Fruit fly (Drosophila melanogaster) whole organism, embryonic: ENCODE data around the gene DCTN6-p27.
A peak's percentile ranks its signal among the peaks of the same experiment; 100 is the strongest.

Source experiments
- Ada2b ChIP-seq: fragments of 200-800 bp; sonication (Bioruptor generic); IDR thresholded peaks from 2 replicates; pipeline ENCODE4 v1.3.6; 2022; ENCODE audit warnings: missing biosample characterization, missing genetic modification characterization
- CG10209 ChIP-seq: fragments of 200-800 bp; sonication (Bioruptor generic); optimal IDR thresholded peaks from 3 replicates; lab custom pipeline; 2017; ENCODE audit warnings: missing biosample characterization, mild to moderate bottlenecking, missing genetic modification characterization, missing genetic modification reagents
- CG10462 ChIP-seq: fragments of 200-800 bp; sonication (Bioruptor generic); optimal IDR thresholded peaks from 2 replicates; lab custom pipeline; 2016; ENCODE audit warnings: missing biosample characterization, missing genetic modification characterization
- CG1233 ChIP-seq: fragments of 200-800 bp; sonication (Bioruptor generic); optimal IDR thresholded peaks from 4 replicates; lab custom pipeline; 2018; ENCODE audit warnings: missing biosample characterization, mild to moderate bottlenecking, missing genetic modification characterization
- CG13287 ChIP-seq: fragments of 200-800 bp; sonication (Bioruptor generic); IDR thresholded peaks from 2 replicates; pipeline ENCODE4 v1.3.6; 2022; ENCODE audit warnings: missing biosample characterization, missing genetic modification characterization; ENCODE audit not compliant: partially characterized antibody
- CG14441 ChIP-seq: fragments of 200-800 bp; sonication (Bioruptor generic); IDR thresholded peaks from 2 replicates; pipeline ENCODE4 v1.3.6; 2022; ENCODE audit warnings: missing biosample characterization, missing genetic modification characterization
- CG14667 ChIP-seq: fragments of 200-800 bp; sonication (Bioruptor generic); IDR thresholded peaks from 2 replicates; pipeline ENCODE4 v1.3.6; 2022; ENCODE audit warnings: missing biosample characterization, missing genetic modification characterization
- CG31441 ChIP-seq: fragments of 200-800 bp; sonication (Bioruptor generic); IDR thresholded peaks from 2 replicates; pipeline ENCODE4 v1.3.6; 2022; ENCODE audit warnings: missing biosample characterization, missing genetic modification characterization
- CG33213 ChIP-seq: fragments of 200-800 bp; sonication (Bioruptor generic); optimal IDR thresholded peaks from 3 replicates; lab custom pipeline; 2016; ENCODE audit warnings: missing biosample characterization, missing genetic modification characterization
- CG34376 ChIP-seq: fragments of 200-800 bp; sonication (Bioruptor generic); optimal IDR thresholded peaks from 2 replicates; lab custom pipeline; 2018; ENCODE audit warnings: missing biosample characterization, mild to moderate bottlenecking, missing genetic modification characterization
- CG3995 ChIP-seq: fragments of 200-800 bp; sonication (Bioruptor generic); optimal IDR thresholded peaks from 3 replicates; lab custom pipeline; 2016; ENCODE audit warnings: missing biosample characterization, missing genetic modification characterization
- CG4424 ChIP-seq: fragments of 200-800 bp; sonication (Bioruptor generic); optimal IDR thresholded peaks from 3 replicates; lab custom pipeline; 2016; ENCODE audit warnings: missing biosample characterization, missing genetic modification characterization
- CG5180 ChIP-seq: fragments of 200-800 bp; sonication (Bioruptor generic); optimal IDR thresholded peaks from 3 replicates; lab custom pipeline; 2017; ENCODE audit warnings: missing biosample characterization, missing genetic modification characterization, mild to moderate bottlenecking, moderate library complexity, missing genetic modification reagents
- CG6765 ChIP-seq: fragments of 200-800 bp; sonication (Bioruptor generic); optimal IDR thresholded peaks from 3 replicates; lab custom pipeline; 2017; ENCODE audit warnings: missing biosample characterization, mild to moderate bottlenecking, missing genetic modification characterization
- CG7271 ChIP-seq: fragments of 200-800 bp; sonication (Bioruptor generic); optimal IDR thresholded peaks from 2 replicates; lab custom pipeline; 2018; ENCODE audit warnings: missing biosample characterization, mild to moderate bottlenecking, missing genetic modification characterization, moderate library complexity
- CG9727 ChIP-seq: fragments of 200-800 bp; sonication (Bioruptor generic); optimal IDR thresholded peaks from 3 replicates; lab custom pipeline; 2017; ENCODE audit warnings: missing biosample characterization, mild to moderate bottlenecking, missing genetic modification characterization
- CG9932 ChIP-seq: fragments of 200-800 bp; sonication (Bioruptor generic); IDR thresholded peaks from 2 replicates; pipeline ENCODE4 v1.3.6; 2022; ENCODE audit warnings: missing biosample characterization, missing genetic modification characterization
- Deaf1 ChIP-seq: fragments of 200-800 bp; optimal IDR thresholded peaks from 3 replicates; lab custom pipeline; 2019; ENCODE audit warnings: missing biosample characterization, mild to moderate bottlenecking, missing genetic modification characterization, moderate library complexity
- Hr39 ChIP-seq: fragments of >200 bp; optimal IDR thresholded peaks from 2 replicates; lab custom pipeline; 2017
- Kr ChIP-seq: fragments of 200-800 bp; sonication (Bioruptor generic); optimal IDR thresholded peaks from 2 replicates; lab custom pipeline; 2017; ENCODE audit warnings: missing biosample characterization, mild to moderate bottlenecking, missing genetic modification characterization
- Neu2 ChIP-seq: fragments of 200-800 bp; sonication (Bioruptor generic); optimal IDR thresholded peaks from 3 replicates; lab custom pipeline; 2016; ENCODE audit warnings: missing biosample characterization, missing genetic modification characterization, borderline replicate concordance
- Nf-YA ChIP-seq: fragments of 200-800 bp; sonication (Bioruptor generic); IDR thresholded peaks from 2 replicates; pipeline ENCODE4 v1.3.6; 2022; ENCODE audit warnings: missing biosample characterization, missing genetic modification characterization
- Stat92E ChIP-seq, 3 experiments: fragments of >200 bp in 2 of 3; fragments of 200-800 bp in 1 of 3; sonication (Bioruptor generic) in 1 of 3; optimal IDR thresholded peaks; 2 replicates each; lab custom pipeline; 2017 to 2019; ENCODE audit warnings: missing biosample characterization in 3 of 3, missing genetic modification characterization in 3 of 3, mild to moderate bottlenecking in 1 of 3, moderate library complexity in 1 of 3
- TFAM ChIP-seq: fragments of 200-800 bp; sonication (Bioruptor generic); optimal IDR thresholded peaks from 2 replicates; lab custom pipeline; 2017; ENCODE audit warnings: missing biosample characterization, missing genetic modification characterization, inconsistent platforms
- abd-A ChIP-seq: fragments of 200-800 bp; sonication (Bioruptor generic); optimal IDR thresholded peaks from 3 replicates; lab custom pipeline; 2019; ENCODE audit warnings: missing biosample characterization, mild to moderate bottlenecking, missing genetic modification characterization, moderate library complexity
- bbx ChIP-seq: fragments of 200-800 bp; sonication (Bioruptor generic); IDR thresholded peaks from 2 replicates; pipeline ENCODE4 v1.3.6; 2022; ENCODE audit warnings: missing biosample characterization, missing genetic modification characterization; ENCODE audit not compliant: partially characterized antibody
- br ChIP-seq: fragments of >200 bp; optimal IDR thresholded peaks from 2 replicates; lab custom pipeline; 2017
- bsh ChIP-seq, 2 experiments: fragments of 200-800 bp; sonication (Bioruptor generic); optimal IDR thresholded peaks; 2 replicates each; lab custom pipeline; 2017 to 2018; ENCODE audit warnings: mild to moderate bottlenecking in 2 of 2, missing biosample characterization in 2 of 2, missing genetic modification characterization in 2 of 2, moderate library complexity in 1 of 2
- cg ChIP-seq: fragments of 200-800 bp; sonication (Bioruptor generic); optimal IDR thresholded peaks from 3 replicates; lab custom pipeline; 2019; ENCODE audit warnings: missing biosample characterization, mild to moderate bottlenecking, missing genetic modification characterization, moderate library complexity
- crp ChIP-seq, 2 experiments: fragments of 200-800 bp; sonication (Bioruptor generic); optimal IDR thresholded peaks; 2 replicates in 1 of 2; 3 replicates in 1 of 2; lab custom pipeline; 2017; ENCODE audit warnings: missing biosample characterization in 2 of 2, missing genetic modification characterization in 2 of 2, mild to moderate bottlenecking in 1 of 2, moderate library complexity in 1 of 2
- emc ChIP-seq: fragments of 200-800 bp; sonication (Bioruptor generic); optimal IDR thresholded peaks from 2 replicates; lab custom pipeline; 2016; ENCODE audit warnings: missing biosample characterization, missing genetic modification characterization
- gcm2 ChIP-seq: fragments of 200-800 bp; sonication (Bioruptor generic); optimal IDR thresholded peaks from 2 replicates; lab custom pipeline; 2016; ENCODE audit warnings: missing biosample characterization, missing genetic modification characterization
- hth ChIP-seq: fragments of >200 bp; optimal IDR thresholded peaks from 2 replicates; lab custom pipeline; 2017; ENCODE audit warnings: inconsistent platforms
- ken ChIP-seq: fragments of 200-800 bp; sonication (Bioruptor generic); IDR thresholded peaks from 3 replicates; pipeline ENCODE4 v1.3.6; 2022; ENCODE audit warnings: missing biosample characterization, missing genetic modification characterization
- lmd ChIP-seq: fragments of 200-800 bp; sonication (Bioruptor generic); IDR thresholded peaks from 2 replicates; pipeline ENCODE4 v1.3.6; 2022; ENCODE audit warnings: missing biosample characterization, missing genetic modification characterization
- nerfin-2 ChIP-seq: fragments of 200-800 bp; sonication (Bioruptor generic); IDR thresholded peaks from 2 replicates; pipeline ENCODE4 v1.3.6; 2022; ENCODE audit warnings: missing biosample characterization, missing genetic modification characterization; ENCODE audit not compliant: partially characterized antibody
- p53 ChIP-seq: fragments of 200-800 bp; sonication (Bioruptor generic); optimal IDR thresholded peaks from 2 replicates; lab custom pipeline; 2016; ENCODE audit warnings: missing biosample characterization, missing genetic modification characterization
- pfk ChIP-seq: fragments of 200-800 bp; sonication (Bioruptor generic); optimal IDR thresholded peaks from 2 replicates; lab custom pipeline; 2018; ENCODE audit warnings: missing biosample characterization, mild to moderate bottlenecking, missing genetic modification characterization, moderate library complexity
- scrt ChIP-seq: fragments of 200-800 bp; sonication (Bioruptor generic); optimal IDR thresholded peaks from 2 replicates; lab custom pipeline; 2018; ENCODE audit warnings: missing biosample characterization, mild to moderate bottlenecking, missing genetic modification characterization, moderate library complexity
- sd ChIP-seq: fragments of 200-800 bp; sonication (Bioruptor generic); optimal IDR thresholded peaks from 3 replicates; lab custom pipeline; 2018; ENCODE audit warnings: missing biosample characterization, mild to moderate bottlenecking, missing genetic modification characterization, moderate library complexity
- sob ChIP-seq: fragments of 200-800 bp; sonication (Bioruptor generic); IDR thresholded peaks from 2 replicates; pipeline ENCODE4 v1.3.6; 2022; ENCODE audit warnings: missing biosample characterization, missing genetic modification characterization
- stwl ChIP-seq: fragments of 200-800 bp; sonication (Bioruptor generic); optimal IDR thresholded peaks from 3 replicates; lab custom pipeline; 2018; ENCODE audit warnings: missing biosample characterization, mild to moderate bottlenecking, missing genetic modification characterization, moderate library complexity
- tll ChIP-seq, 2 experiments: fragments of 200-800 bp in 1 of 2; fragments of >200 bp in 1 of 2; sonication (Bioruptor generic) in 1 of 2; optimal IDR thresholded peaks; 2 replicates each; lab custom pipeline; 2017 to 2019; ENCODE audit warnings: missing biosample characterization in 2 of 2, missing genetic modification characterization in 2 of 2, mild to moderate bottlenecking in 1 of 2, moderate library complexity in 1 of 2
- tna ChIP-seq: fragments of 200-800 bp; sonication (Bioruptor generic); IDR thresholded peaks from 2 replicates; pipeline ENCODE4 v1.3.6; 2022; ENCODE audit warnings: missing biosample characterization, missing genetic modification characterization; ENCODE audit not compliant: partially characterized antibody
- unc-4 ChIP-seq: fragments of 200-800 bp; sonication (Bioruptor generic); IDR thresholded peaks from 2 replicates; pipeline ENCODE4 v1.3.6; 2022; ENCODE audit warnings: missing biosample characterization, missing genetic modification characterization; ENCODE audit not compliant: partially characterized antibody
- vnd ChIP-seq: fragments of 200-800 bp; sonication (Bioruptor generic); IDR thresholded peaks from 3 replicates; pipeline ENCODE4 v1.3.6; 2022; ENCODE audit warnings: missing biosample characterization, missing genetic modification characterization; ENCODE audit not compliant: partially characterized antibody
- zen2 ChIP-seq: fragments of 200-800 bp; sonication (Bioruptor generic); IDR thresholded peaks from 3 replicates; pipeline ENCODE4 v1.3.6; 2022; ENCODE audit warnings: missing biosample characterization, missing genetic modification characterization; ENCODE audit not compliant: partially characterized antibody

The DCTN6-p27 gene

DNA sequence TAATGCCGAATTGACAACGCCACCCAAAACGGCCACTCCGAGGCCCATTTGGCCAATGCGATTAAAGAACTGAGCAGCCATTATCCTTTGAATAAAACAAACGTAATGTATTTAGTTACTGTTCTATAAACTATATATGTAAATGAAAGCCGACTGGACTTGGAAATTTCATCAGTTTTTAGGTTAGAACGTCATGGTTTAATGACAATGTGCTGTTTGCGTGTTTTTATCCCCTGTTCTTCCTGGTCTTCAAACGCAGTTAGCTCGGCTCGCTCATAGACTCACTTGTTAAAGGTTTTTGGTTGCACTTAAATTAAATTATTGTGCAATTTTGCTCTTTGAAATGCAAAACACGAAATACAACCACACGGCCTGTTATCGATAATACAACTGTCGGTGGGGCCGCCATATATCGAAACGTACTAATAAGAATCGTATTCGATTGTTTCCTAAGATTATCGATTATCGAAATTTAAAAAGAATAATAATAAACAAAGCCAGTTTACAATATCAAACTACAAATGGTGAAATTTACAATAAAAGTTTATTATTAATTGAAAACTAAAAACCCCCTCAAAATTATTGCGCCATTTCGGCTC lies 8.6 kb upstream of the DCTN6-p27 start, which contains the start of gene Phb1 (continued):
- TF ChIP-seq unc-4 (GFP tag; lab: Robert Waterston, UW) (peak; percentile 75), tna (peak; percentile 98), crp (GFP tag; optimal IDR thresholded peaks at IDR 0.05; lab: Kevin White, UChicago) (peak in 1 of 2 experiments; percentile 16), Stat92E (GFP tag; optimal IDR thresholded peaks at IDR 0.05; lab: Kevin White, UChicago) (no peak), stwl (peak; percentile 69), bbx (peak; percentile 90)

DNA sequence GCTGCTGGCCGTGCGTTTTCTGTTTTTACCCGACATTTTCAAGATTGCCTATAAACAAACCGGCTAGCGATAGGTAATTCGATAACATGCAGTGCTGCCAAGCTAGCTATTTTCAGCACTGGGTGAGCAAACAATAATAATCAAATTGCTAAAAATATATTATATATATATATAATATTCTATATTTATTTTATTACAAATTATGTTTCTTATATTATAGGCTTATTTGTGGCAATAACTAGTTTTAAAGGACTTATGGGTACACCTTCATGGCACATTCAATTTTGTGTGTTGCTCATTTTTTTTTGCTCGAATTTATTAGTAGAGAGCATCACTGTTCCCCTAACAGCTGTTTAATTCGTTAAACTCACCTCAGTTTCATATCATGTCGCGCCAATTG lies 5.2 kb upstream of the DCTN6-p27 start:
- no peak for TF ChIP-seq CG33213 (GFP tag; lab: Kevin White, UChicago)
- no peak for TF ChIP-seq sd (tag; lab: Kevin White, UChicago)
- no peak for TF ChIP-seq pfk
- peak; percentile 20 for TF ChIP-seq CG34376 (GFP tag; lab: Kevin White, UChicago)
- no peak for TF ChIP-seq CG5180 (GFP tag; lab: Kevin White, UChicago)
- peak; percentile 51; the same call in 1 of the 2 replicates for TF ChIP-seq CG13287
- no peak for TF ChIP-seq CG14667 (GFP tag; lab: Robert Waterston, UW)
- peak; percentile 58 for TF ChIP-seq lmd (GFP tag; lab: Robert Waterston, UW)
- TF ChIP-seq sob (GFP tag; lab: Robert Waterston, UW) = peak; percentile 59
- no peak for TF ChIP-seq cg (GFP tag; lab: Kevin White, UChicago)
- no peak for TF ChIP-seq p53 (GFP tag; lab: Kevin White, UChicago)
- TF ChIP-seq Nf-YA = no peak
- no peak for TF ChIP-seq ken
- peak; percentile 43 for TF ChIP-seq CG1233
- peak; percentile 56 for TF ChIP-seq CG10209 (GFP tag; lab: Kevin White, UChicago)
- no peak for TF ChIP-seq Ada2b
- TF ChIP-seq CG9932 (GFP tag; lab: Robert Waterston, UW) = peak; percentile 83
- peak; percentile 43 for TF ChIP-seq CG9727
- no peak for TF ChIP-seq CG3995 (GFP tag; lab: Kevin White, UChicago)
- TF ChIP-seq CG31441 (GFP tag; lab: Robert Waterston, UW) = no peak; the same call in 1 of the 2 replicates
- no peak for TF ChIP-seq CG6765 (GFP tag; lab: Kevin White, UChicago)
- TF ChIP-seq CG10462 (GFP tag; lab: Kevin White, UChicago) = no peak
- TF ChIP-seq CG14441 (GFP tag; lab: Robert Waterston, UW) = peak; percentile 43; the same call in 1 of the 2 replicates
- TF ChIP-seq zen2 = no peak
- TF ChIP-seq nerfin-2 (GFP tag; lab: Robert Waterston, UW) = no peak
- TF ChIP-seq br (lab: Kevin White, UChicago) = no peak
- no peak for TF ChIP-seq TFAM (GFP tag; lab: Kevin White, UChicago)
- no peak for TF ChIP-seq scrt (GFP tag; lab: Kevin White, UChicago)
- TF ChIP-seq Stat92E (GFP tag; optimal IDR thresholded peaks at IDR 0.05; lab: Kevin White, UChicago) = peak in 1 of 3 experiments; percentile 56
- TF ChIP-seq vnd (GFP tag; lab: Robert Waterston, UW) = no peak
- no peak for TF ChIP-seq tll (GFP tag; optimal IDR thresholded peaks at IDR 0.05; lab: Kevin White, UChicago)
- TF ChIP-seq CG7271 (tag; lab: Kevin White, UChicago) = no peak
- TF ChIP-seq Neu2 (GFP tag; lab: Kevin White, UChicago) = no peak
- TF ChIP-seq emc = no peak
- TF ChIP-seq bsh (GFP tag; optimal IDR thresholded peaks at IDR 0.05; lab: Kevin White, UChicago) = peak in 1 of 2 experiments; percentile 65
- no peak for TF ChIP-seq Hr39 (lab: Kevin White, UChicago)
- no peak for TF ChIP-seq hth (lab: Kevin White, UChicago)
- TF ChIP-seq abd-A (tag; lab: Kevin White, UChicago) = no peak
- no peak for TF ChIP-seq Kr (GFP tag; lab: Kevin White, UChicago)
- TF ChIP-seq Deaf1 = peak; percentile 1
- no peak for TF ChIP-seq gcm2 (GFP tag; lab: Kevin White, UChicago)
- TF ChIP-seq CG4424 (GFP tag; lab: Kevin White, UChicago) = peak; percentile 47
